Fruit fly (Drosophila melanogaster): ENCODE results near the gene CG14569.

DNA sequence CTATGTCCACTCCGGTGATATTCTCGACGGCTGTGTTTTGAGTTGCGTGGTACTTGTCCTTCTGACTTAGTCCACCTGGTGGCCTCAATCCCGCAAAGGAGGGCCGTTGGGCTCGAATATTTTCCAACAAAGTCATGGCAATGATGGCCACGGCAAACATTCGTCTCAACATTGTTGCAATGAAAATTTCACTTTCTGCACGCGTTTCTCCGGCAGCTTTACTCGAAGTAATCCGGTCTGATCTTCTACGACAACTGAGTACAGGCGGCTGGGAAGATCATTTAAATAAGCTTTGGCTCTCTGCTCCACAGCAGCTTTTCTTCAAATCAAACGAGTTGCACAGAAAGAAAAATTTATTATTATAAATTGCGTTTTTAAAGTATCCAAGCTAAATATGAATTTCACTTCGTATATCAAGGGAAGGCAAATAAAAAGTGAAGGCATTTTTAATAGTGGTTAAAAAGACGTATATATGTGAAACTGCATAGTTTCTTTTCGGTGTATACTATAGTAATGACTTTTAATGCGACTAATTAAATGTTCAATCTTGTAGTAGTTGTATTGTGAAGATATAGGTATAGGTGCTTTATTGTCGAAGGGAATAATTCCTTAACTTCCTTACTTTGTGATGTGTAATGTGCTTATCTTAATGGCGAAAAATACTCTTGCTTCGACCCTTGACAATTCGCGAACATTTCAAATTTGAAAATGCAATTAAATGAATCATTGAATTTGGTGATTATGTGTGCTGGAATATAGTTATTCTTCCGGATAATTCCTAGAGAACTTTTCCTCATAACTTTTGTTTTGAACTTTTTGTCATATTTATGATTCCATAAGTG is 7.0 kb upstream of the CG14569 start, which contains the start of gene CG14567:
- peak; percentile 2 for TF ChIP-seq CG16779 (tag; optimal IDR thresholded peaks at IDR 0.05)
- no peak for TF ChIP-seq ss (GFP tag; optimal IDR thresholded peaks at IDR 0.05)
- peak; percentile 12 for TF ChIP-seq Lpt (GFP tag; optimal IDR thresholded peaks at IDR 0.05)
